Worm (Caenorhabditis elegans) whole organism, L4/young adult: ENCODE measurements around the gene W03F8.4.

Source experiments
- W03F9.2 ChIP-seq: fragments of 150-350 bp; optimal IDR thresholded peaks from 2 replicates; lab custom pipeline; 2014; ENCODE audit warnings: missing biosample characterization, missing genetic modification characterization
- dao-5 ChIP-seq: sonication (generic microtip); optimal IDR thresholded peaks from 2 replicates; lab custom pipeline; 2016; ENCODE audit warnings: missing genotype, missing genetic modification characterization, moderate library complexity, missing compliant biosample characterization
- him-1 ChIP-seq: sonication (generic microtip); optimal IDR thresholded peaks from 2 replicates; lab custom pipeline; 2016; ENCODE audit warnings: missing genotype, missing genetic modification reagents, missing genetic modification characterization, missing compliant biosample characterization

DNA sequence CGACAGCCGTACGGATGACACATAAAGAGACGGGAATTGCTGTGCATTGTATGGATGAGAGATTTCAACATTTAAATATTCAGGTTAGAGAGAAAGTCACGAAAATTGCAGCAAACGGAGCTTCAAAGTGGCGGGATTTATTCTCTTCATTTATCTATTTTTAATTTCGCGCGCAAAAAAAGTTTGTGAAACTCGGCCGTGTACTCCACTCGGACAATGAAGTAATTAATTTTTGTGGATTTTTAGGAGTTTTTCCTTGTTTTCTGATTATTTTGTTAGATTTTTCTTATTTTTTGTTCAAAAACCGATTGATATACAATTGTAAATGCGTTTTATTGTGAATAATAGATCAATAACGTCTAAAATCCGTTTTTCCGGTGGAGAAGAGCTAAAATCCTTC is 4.1 kb downstream of the W03F8.4 start:
- TF ChIP-seq W03F9.2 (tag; lab: Kevin White, UChicago) (no peak), him-1 (tag; lab: Kevin White, UChicago) (no peak), dao-5 (tag; lab: Kevin White, UChicago) (no peak)
